Fruit fly (Drosophila melanogaster) whole organism, prepupa: ENCODE data around the gene m-cup.
A peak's percentile ranks its signal among the peaks of the same experiment; 100 is the strongest.

ENCODE experiments used
- CG10631 ChIP-seq: fragments of 200-800 bp; sonication (Bioruptor generic); optimal IDR thresholded peaks from 2 replicates; lab custom pipeline; 2016; ENCODE audit warnings: missing biosample characterization, missing genetic modification characterization
- CG11762 ChIP-seq: fragments of 200-800 bp; sonication (Bioruptor generic); optimal IDR thresholded peaks from 3 replicates; lab custom pipeline; 2016; ENCODE audit warnings: missing biosample characterization, missing genetic modification characterization; ENCODE audit not compliant: insufficient read depth
- CG34406 ChIP-seq: fragments of 200-800 bp; sonication (Bioruptor generic); optimal IDR thresholded peaks from 3 replicates; lab custom pipeline; 2016; ENCODE audit warnings: missing biosample characterization, missing genetic modification characterization
- CG3919 ChIP-seq: fragments of 200-800 bp; sonication (Bioruptor generic); optimal IDR thresholded peaks from 3 replicates; lab custom pipeline; 2016; ENCODE audit warnings: missing biosample characterization, missing genetic modification characterization
- CG8319 ChIP-seq: fragments of 200-800 bp; sonication (Bioruptor generic); optimal IDR thresholded peaks from 3 replicates; lab custom pipeline; 2016; ENCODE audit warnings: missing biosample characterization, missing genetic modification characterization
- CG8632 ChIP-seq: fragments of 200-800 bp; sonication (Bioruptor generic); optimal IDR thresholded peaks from 3 replicates; lab custom pipeline; 2016; ENCODE audit warnings: missing biosample characterization, missing genetic modification characterization
- Eip93F ChIP-seq: fragments of 200-800 bp; sonication (Bioruptor generic); optimal IDR thresholded peaks from 2 replicates; lab custom pipeline; 2016; ENCODE audit warnings: missing biosample characterization, mild to moderate bottlenecking, missing genetic modification characterization
- Gug ChIP-seq: fragments of 200-800 bp; sonication (Bioruptor generic); IDR thresholded peaks from 2 replicates; pipeline ENCODE4 v1.3.6; 2022; ENCODE audit warnings: missing biosample characterization, missing genetic modification characterization
- Hr38 ChIP-seq: sonication (Bioruptor generic); optimal IDR thresholded peaks from 2 replicates; lab custom pipeline; 2016; ENCODE audit warnings: missing biosample characterization, missing genetic modification characterization
- Lpt ChIP-seq: fragments of 200-800 bp; sonication (Bioruptor generic); optimal IDR thresholded peaks from 3 replicates; lab custom pipeline; 2016; ENCODE audit warnings: missing biosample characterization, missing genetic modification characterization
- Met ChIP-seq: fragments of 200-800 bp; sonication (Bioruptor generic); optimal IDR thresholded peaks from 3 replicates; lab custom pipeline; 2016; ENCODE audit warnings: missing biosample characterization, missing genetic modification characterization
- OdsH ChIP-seq: fragments of 200-800 bp; sonication (Bioruptor generic); optimal IDR thresholded peaks from 3 replicates; lab custom pipeline; 2016; ENCODE audit warnings: missing biosample characterization, missing genetic modification characterization
- Sox15 ChIP-seq: fragments of 200-800 bp; sonication (Bioruptor generic); optimal IDR thresholded peaks from 3 replicates; lab custom pipeline; 2016; ENCODE audit warnings: missing biosample characterization, missing genetic modification characterization
- dsx ChIP-seq: fragments of 200-800 bp; optimal IDR thresholded peaks from 3 replicates; lab custom pipeline; 2019; ENCODE audit warnings: missing biosample characterization, mild to moderate bottlenecking, missing genetic modification characterization, moderate library complexity; ENCODE audit not compliant: poor library complexity, severe bottlenecking
- eg ChIP-seq: fragments of 200-800 bp; sonication (Bioruptor generic); IDR thresholded peaks from 3 replicates; pipeline ENCODE4 v1.3.6; 2022; ENCODE audit warnings: missing biosample characterization, missing genetic modification characterization
- fkh ChIP-seq: fragments of 200-800 bp; sonication (Bioruptor generic); optimal IDR thresholded peaks from 3 replicates; lab custom pipeline; 2017; ENCODE audit warnings: missing biosample characterization, mild to moderate bottlenecking, missing genetic modification characterization, moderate library complexity
- lz ChIP-seq: fragments of 200-800 bp; sonication (Bioruptor generic); optimal IDR thresholded peaks from 3 replicates; lab custom pipeline; 2016; ENCODE audit warnings: missing biosample characterization, missing genetic modification characterization
- net ChIP-seq: fragments of 200-800 bp; sonication (Bioruptor generic); optimal IDR thresholded peaks from 3 replicates; lab custom pipeline; 2016; ENCODE audit warnings: missing biosample characterization, missing genetic modification characterization
- ss ChIP-seq, 2 experiments: fragments of 200-800 bp; sonication (Bioruptor generic); optimal IDR thresholded peaks; 2 replicates in 1 of 2; 3 replicates in 1 of 2; lab custom pipeline; 2017 to 2018; ENCODE audit warnings: mild to moderate bottlenecking in 2 of 2, missing biosample characterization in 2 of 2, missing genetic modification characterization in 2 of 2, moderate library complexity in 1 of 2
- svp ChIP-seq: fragments of 200-800 bp; sonication (Bioruptor generic); peaks from one replicate; lab custom pipeline; 2016; ENCODE audit warnings: missing biosample characterization, missing genetic modification characterization
- vri ChIP-seq: fragments of 200-800 bp; sonication (Bioruptor generic); optimal IDR thresholded peaks from 3 replicates; lab custom pipeline; 2016; ENCODE audit warnings: missing biosample characterization, mild to moderate bottlenecking, missing genetic modification characterization

The m-cup gene

DNA sequence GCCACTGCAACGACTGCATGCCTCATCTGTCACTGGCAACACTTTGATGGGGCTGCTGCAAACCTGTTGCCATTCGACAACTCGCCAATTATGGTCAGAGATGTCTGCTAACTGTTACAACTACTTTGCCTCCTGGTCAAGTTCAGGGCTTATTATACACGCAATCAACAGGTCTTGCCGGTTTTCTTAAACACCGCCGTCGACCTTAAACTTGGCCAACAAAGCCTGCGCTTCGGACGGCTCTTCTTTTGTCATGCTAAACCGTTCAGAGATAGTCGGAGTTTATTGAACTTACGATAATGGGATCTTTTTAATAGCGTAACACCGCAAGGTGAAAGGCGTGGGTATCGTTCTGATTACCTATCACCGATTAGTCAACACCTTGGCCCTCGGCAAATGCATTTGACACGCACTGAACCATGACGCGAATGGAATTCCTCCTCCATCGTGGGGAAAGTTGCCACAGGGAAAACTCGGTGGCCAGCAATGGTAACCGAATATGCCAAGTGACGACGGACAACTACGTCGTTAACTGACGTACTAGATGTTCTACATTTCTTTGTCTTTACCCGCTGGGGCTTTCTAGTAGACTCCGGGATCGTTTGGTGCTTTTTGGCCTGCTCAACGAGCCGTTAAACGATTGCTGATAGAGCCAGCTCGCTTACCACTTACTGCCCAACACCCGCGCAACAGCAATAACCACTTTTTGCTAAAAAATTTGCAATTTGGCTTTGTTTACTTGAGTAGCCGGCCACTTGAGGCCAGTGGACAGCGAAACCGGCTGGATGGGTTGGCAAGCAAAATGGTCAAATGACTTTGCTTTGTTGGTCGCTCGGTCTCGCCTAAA lies 38.1 kb downstream of the m-cup start:
- TF ChIP-seq eg (GFP tag; lab: Robert Waterston, UW), result peak; percentile 12; the same call in 1 of the 3 replicates
- TF ChIP-seq dsx, result peak; percentile 27
- TF ChIP-seq CG10631 (GFP tag; lab: Kevin White, UChicago), result no peak
- no peak for TF ChIP-seq lz (GFP tag; lab: Kevin White, UChicago)
- TF ChIP-seq vri, result peak; percentile 85
- TF ChIP-seq CG34406 (GFP tag; lab: Kevin White, UChicago), result no peak
- TF ChIP-seq ss (GFP tag; optimal IDR thresholded peaks at IDR 0.05; lab: Kevin White, UChicago), result peak in 1 of 2 experiments; percentile 41
- no peak for TF ChIP-seq Lpt

- TF ChIP-seq svp (no peak), fkh (no peak), net (GFP tag; lab: Kevin White, UChicago) (no peak), OdsH (no peak), CG3919 (GFP tag; lab: Kevin White, UChicago) (no peak), CG8632 (no peak), Sox15 (GFP tag; lab: Kevin White, UChicago) (no peak), Hr38 (GFP tag; lab: Kevin White, UChicago) (no peak), Gug (GFP tag; lab: Robert Waterston, UW) (no peak), Eip93F (GFP tag; lab: Kevin White, UChicago) (no peak), Met (GFP tag; lab: Kevin White, UChicago) (no peak), CG8319 (GFP tag; lab: Kevin White, UChicago) (no peak), CG11762 (no peak)
These were observed 40.3 kb downstream of the m-cup start for dm6 chr3R:17108881-17109280.
